Worm (Caenorhabditis elegans) whole organism, L4 larva: Measurements from ENCODE around the gene atgl-1.

Source experiments
- F10B5.3 ChIP-seq: sonication (generic microtip); optimal IDR thresholded peaks from 2 replicates; lab custom pipeline; 2016; ENCODE audit warnings: mild to moderate bottlenecking, missing genetic modification characterization, missing compliant biosample characterization
- F26F4.8 ChIP-seq: fragments of 200-800 bp; sonication (Bioruptor generic); conservative IDR thresholded peaks from 2 replicates; pipeline ENCODE4 v1.3.6; 2022; ENCODE audit warnings: missing genetic modification characterization, missing compliant biosample characterization
- T26A8.4 ChIP-seq: fragments of 200-800 bp; sonication (Bioruptor generic); IDR thresholded peaks from 2 replicates; pipeline ENCODE4 v1.3.6; 2022; ENCODE audit warnings: missing genetic modification characterization, missing compliant biosample characterization
- Y105C5A.15 ChIP-seq: fragments of 200-800 bp; sonication (Bioruptor generic); IDR thresholded peaks from 2 replicates; pipeline ENCODE4 v1.3.6; 2022; ENCODE audit warnings: missing genetic modification characterization, missing compliant biosample characterization
- Y48G9A.11 ChIP-seq: fragments of 200-800 bp; sonication (Bioruptor generic); IDR thresholded peaks from 2 replicates; pipeline ENCODE4 v1.3.6; 2022; ENCODE audit warnings: missing genetic modification reagents, missing genetic modification characterization, missing compliant biosample characterization
- Y5F2A.4 ChIP-seq: fragments of 200-800 bp; sonication (Bioruptor generic); optimal IDR thresholded peaks from 2 replicates; lab custom pipeline; 2018; ENCODE audit warnings: mild to moderate bottlenecking, missing genetic modification characterization, missing compliant biosample characterization
- aha-1 ChIP-seq: fragments of 150-350 bp; peaks from one replicate; lab custom pipeline; 2014; ENCODE audit warnings: missing biosample characterization, missing genetic modification characterization
- ama-1 ChIP-seq: fragments of 150-350 bp; optimal IDR thresholded peaks from 2 replicates; lab custom pipeline; 2014; ENCODE audit warnings: inconsistent platforms, mixed read lengths
- arid-1 ChIP-seq: fragments of 200-800 bp; sonication (Bioruptor generic); conservative IDR thresholded peaks from 2 replicates; pipeline ENCODE4 v1.3.6; 2022; ENCODE audit warnings: missing genetic modification reagents, missing genetic modification characterization, missing compliant biosample characterization
- attf-4 ChIP-seq: sonication (generic microtip); optimal IDR thresholded peaks from 3 replicates; lab custom pipeline; 2017; ENCODE audit warnings: missing biosample characterization, missing genetic modification characterization
- ceh-28 ChIP-seq: fragments of 150-350 bp; optimal IDR thresholded peaks from 2 replicates; lab custom pipeline; 2014; ENCODE audit warnings: missing biosample characterization, missing genetic modification reagents, missing genetic modification characterization
- ceh-62 ChIP-seq: sonication (generic microtip); optimal IDR thresholded peaks from 2 replicates; lab custom pipeline; 2017; ENCODE audit warnings: missing biosample characterization, missing genetic modification characterization
- cey-2 ChIP-seq: sonication (generic microtip); optimal IDR thresholded peaks from 3 replicates; lab custom pipeline; 2017; ENCODE audit warnings: missing genetic modification characterization, mild to moderate bottlenecking, missing compliant biosample characterization, antibody characterized with exemption, borderline replicate concordance; ENCODE audit not compliant: insufficient read depth
- ctbp-1 ChIP-seq: fragments of 200-800 bp; sonication (Bioruptor generic); IDR thresholded peaks from 2 replicates; pipeline ENCODE4 v1.3.6; 2022; ENCODE audit warnings: missing genetic modification reagents, missing genetic modification characterization, missing compliant biosample characterization
- daf-12 ChIP-seq: fragments of 150-350 bp; optimal IDR thresholded peaks from 2 replicates; lab custom pipeline; 2014; ENCODE audit warnings: missing biosample characterization, missing genetic modification reagents, missing genetic modification characterization
- daf-19 ChIP-seq: fragments of 200-800 bp; sonication (Bioruptor generic); conservative IDR thresholded peaks from 2 replicates; pipeline ENCODE4 v1.3.6; 2022; ENCODE audit warnings: missing genetic modification characterization, missing compliant biosample characterization
- dmd-9 ChIP-seq: fragments of 200-800 bp; sonication (Bioruptor generic); IDR thresholded peaks from 2 replicates; pipeline ENCODE4 v1.3.6; 2022; ENCODE audit warnings: missing genetic modification reagents, missing genetic modification characterization, missing compliant biosample characterization
- dpl-1 ChIP-seq: fragments of 150-350 bp; optimal IDR thresholded peaks from 2 replicates; lab custom pipeline; 2014; ENCODE audit warnings: missing biosample characterization, missing genetic modification reagents, missing genetic modification characterization
- fkh-10 ChIP-seq: fragments of 150-350 bp; optimal IDR thresholded peaks from 2 replicates; lab custom pipeline; 2014; ENCODE audit warnings: missing biosample characterization, missing genetic modification reagents, missing genetic modification characterization
- gei-8 ChIP-seq: fragments of 200-800 bp; sonication (Bioruptor generic); optimal IDR thresholded peaks from 2 replicates; lab custom pipeline; 2018; ENCODE audit warnings: mild to moderate bottlenecking, missing genetic modification characterization, missing compliant biosample characterization
- hlh-30 ChIP-seq: sonication (generic microtip); optimal IDR thresholded peaks from 2 replicates; lab custom pipeline; 2017; ENCODE audit warnings: antibody characterized with exemption, mild to moderate bottlenecking, missing genetic modification characterization, missing compliant biosample characterization; ENCODE audit not compliant: insufficient read depth
- hmg-1.1 ChIP-seq: fragments of 200-800 bp; sonication (Bioruptor generic); IDR thresholded peaks from 2 replicates; pipeline ENCODE4 v1.3.6; 2022; ENCODE audit warnings: missing genetic modification reagents, missing genetic modification characterization, missing compliant biosample characterization
- jun-1 ChIP-seq: fragments of 150-350 bp; optimal IDR thresholded peaks from 2 replicates; lab custom pipeline; 2014; ENCODE audit warnings: missing biosample characterization, missing genetic modification reagents, missing genetic modification characterization
- lin-13 ChIP-seq: fragments of 150-350 bp; optimal IDR thresholded peaks from 2 replicates; lab custom pipeline; 2014; ENCODE audit warnings: missing biosample characterization, missing genetic modification reagents, missing genetic modification characterization
- lin-15B ChIP-seq: fragments of 150-350 bp; sonication (generic microtip); optimal IDR thresholded peaks from 3 replicates; lab custom pipeline; 2014; ENCODE audit warnings: missing biosample characterization, missing genetic modification characterization
- lin-29 ChIP-seq: fragments of 200-800 bp; sonication (Bioruptor generic); IDR thresholded peaks from 2 replicates; pipeline ENCODE4 v1.3.6; 2022; ENCODE audit warnings: missing genetic modification reagents, missing genetic modification characterization, missing compliant biosample characterization
- lin-38 ChIP-seq: fragments of 200-800 bp; sonication (Bioruptor generic); IDR thresholded peaks from 2 replicates; pipeline ENCODE4 v1.3.6; 2022; ENCODE audit warnings: missing genetic modification reagents, missing genetic modification characterization, missing compliant biosample characterization
- lir-3 ChIP-seq: sonication (generic microtip); optimal IDR thresholded peaks from 2 replicates; lab custom pipeline; 2016; ENCODE audit warnings: mild to moderate bottlenecking, missing genetic modification characterization, missing compliant biosample characterization
- mdl-1 ChIP-seq, 2 experiments: fragments of 150-350 bp in 1 of 2; sonication (generic microtip) in 1 of 2; optimal IDR thresholded peaks; 2 replicates each; lab custom pipeline; 2014 to 2017; ENCODE audit warnings: missing biosample characterization in 2 of 2, missing genetic modification characterization in 2 of 2
- mdt-29 ChIP-seq: fragments of 200-800 bp; sonication (Bioruptor generic); IDR thresholded peaks from 2 replicates; pipeline ENCODE4 v1.3.6; 2022; ENCODE audit warnings: missing genetic modification reagents, missing genetic modification characterization, missing compliant biosample characterization
- mes-2 ChIP-seq: sonication (generic microtip); optimal IDR thresholded peaks from 2 replicates; lab custom pipeline; 2016; ENCODE audit warnings: missing genotype, mild to moderate bottlenecking, missing genetic modification characterization, missing compliant biosample characterization; ENCODE audit not compliant: poor library complexity, severe bottlenecking
- mxl-2 ChIP-seq: fragments of 200-800 bp; sonication (Bioruptor generic); conservative IDR thresholded peaks from 2 replicates; pipeline ENCODE4 v1.3.6; 2022; ENCODE audit warnings: missing genetic modification reagents, missing genetic modification characterization, missing compliant biosample characterization
- nhr-237 ChIP-seq: sonication (generic microtip); optimal IDR thresholded peaks from 2 replicates; lab custom pipeline; 2017; ENCODE audit warnings: missing biosample characterization, missing genetic modification characterization
- nhr-25 ChIP-seq: sonication (generic microtip); optimal IDR thresholded peaks from 2 replicates; lab custom pipeline; 2017; ENCODE audit warnings: missing genetic modification characterization, mild to moderate bottlenecking, missing compliant biosample characterization, antibody characterized with exemption, moderate library complexity, borderline replicate concordance; ENCODE audit not compliant: insufficient read depth
- nhr-28 ChIP-seq: fragments of 150-350 bp; optimal IDR thresholded peaks from 2 replicates; lab custom pipeline; 2014; ENCODE audit warnings: missing biosample characterization, missing genetic modification characterization
- nhr-41 ChIP-seq: fragments of 200-800 bp; sonication (Bioruptor generic); IDR thresholded peaks from 2 replicates; pipeline ENCODE4 v1.3.6; 2022; ENCODE audit warnings: missing genetic modification reagents, missing genetic modification characterization, missing compliant biosample characterization
- nhr-42 ChIP-seq: fragments of 200-800 bp; sonication (Bioruptor generic); IDR thresholded peaks from 2 replicates; pipeline ENCODE4 v1.3.6; 2022; ENCODE audit warnings: missing genetic modification characterization, missing compliant biosample characterization
- nhr-48 ChIP-seq: sonication (generic microtip); optimal IDR thresholded peaks from 2 replicates; lab custom pipeline; 2016; ENCODE audit warnings: mild to moderate bottlenecking, missing genetic modification characterization, missing compliant biosample characterization
- nhr-76 ChIP-seq: fragments of 150-350 bp; optimal IDR thresholded peaks from 2 replicates; lab custom pipeline; 2014; ENCODE audit warnings: missing biosample characterization, missing genetic modification characterization
- php-3 ChIP-seq: fragments of 200-800 bp; sonication (Bioruptor generic); IDR thresholded peaks from 2 replicates; pipeline ENCODE4 v1.3.6; 2022; ENCODE audit warnings: missing genetic modification reagents, missing genetic modification characterization, missing compliant biosample characterization
- pqm-1 ChIP-seq: sonication (generic microtip); optimal IDR thresholded peaks from 2 replicates; lab custom pipeline; 2017; ENCODE audit warnings: missing biosample characterization, missing genetic modification characterization
- saeg-2 ChIP-seq: fragments of 200-800 bp; sonication (Bioruptor generic); IDR thresholded peaks from 2 replicates; pipeline ENCODE4 v1.3.6; 2022; ENCODE audit warnings: missing genetic modification reagents, missing genetic modification characterization, missing compliant biosample characterization
- sdz-12 ChIP-seq: fragments of 200-800 bp; sonication (Bioruptor generic); optimal IDR thresholded peaks from 2 replicates; lab custom pipeline; 2018; ENCODE audit warnings: mild to moderate bottlenecking, missing genetic modification characterization, missing compliant biosample characterization
- snpc-4 ChIP-seq: fragments of 150-350 bp; optimal IDR thresholded peaks from 2 replicates; lab custom pipeline; 2014; ENCODE audit warnings: missing biosample characterization, missing genetic modification characterization
- spr-1 ChIP-seq: sonication (generic microtip); optimal IDR thresholded peaks from 2 replicates; lab custom pipeline; 2016; ENCODE audit warnings: mild to moderate bottlenecking, missing genetic modification characterization, missing compliant biosample characterization
- spr-3 ChIP-seq: fragments of 200-800 bp; sonication (Bioruptor generic); optimal IDR thresholded peaks from 2 replicates; lab custom pipeline; 2018; ENCODE audit warnings: mild to moderate bottlenecking, missing genetic modification characterization, missing compliant biosample characterization
- tag-97 ChIP-seq: fragments of 200-800 bp; sonication (Bioruptor generic); IDR thresholded peaks from 2 replicates; pipeline ENCODE4 v1.3.6; 2022; ENCODE audit warnings: missing genetic modification characterization, missing compliant biosample characterization
- zag-1 ChIP-seq: fragments of 150-350 bp; optimal IDR thresholded peaks from 2 replicates; lab custom pipeline; 2014; ENCODE audit warnings: missing biosample characterization, missing genetic modification characterization
- zfp-2 ChIP-seq: sonication (generic microtip); optimal IDR thresholded peaks from 2 replicates; lab custom pipeline; 2016; ENCODE audit warnings: mild to moderate bottlenecking, missing genetic modification characterization, missing compliant biosample characterization

The atgl-1 gene

DNA sequence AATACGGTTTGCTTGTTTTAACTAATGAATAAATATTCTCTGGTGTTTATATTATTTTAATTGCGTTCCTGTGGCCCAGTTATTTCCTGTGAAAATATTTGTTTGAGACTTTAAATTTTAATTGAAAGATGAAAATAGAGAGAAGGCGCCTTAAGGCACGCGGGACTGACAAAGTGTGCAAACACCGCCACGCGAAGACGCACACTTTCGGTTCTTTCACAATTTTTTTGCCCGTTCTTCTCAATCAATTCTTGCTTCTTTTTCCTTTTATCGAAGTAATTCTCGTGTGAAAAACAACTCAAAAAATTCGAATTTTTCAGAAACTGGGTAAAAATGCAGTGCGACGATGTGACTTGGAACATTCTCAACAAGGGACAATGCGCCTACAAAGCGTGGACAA is 40.1 kb downstream of the atgl-1 start, which contains the start of gene C16A3.6 (continued):
- TF ChIP-seq hmg-1.1 (GFP tag; lab: Robert Waterston, UW) (peak; percentile 54), dpl-1 (GFP tag; lab: Kevin White, UChicago) (no peak), gei-8 (no peak), ctbp-1 (no peak), hlh-30 (peak; percentile 75), nhr-42 (GFP tag; lab: Robert Waterston, UW) (no peak), arid-1 (GFP tag; lab: Robert Waterston, UW) (0 out of 2 replicates have a peak, but pooled peaks have one; percentile 33), zag-1 (tag; lab: Kevin White, UChicago) (no peak), spr-3 (GFP tag; lab: Kevin White, UChicago) (no peak), jun-1 (tag; lab: Kevin White, UChicago) (no peak), lin-38 (GFP tag; lab: Robert Waterston, UW) (peak; percentile 66), T26A8.4 (0 out of 2 replicates have a peak, but pooled peaks have one; percentile 31), fkh-10 (GFP tag; lab: Kevin White, UChicago) (no peak), mxl-2 (no peak), cey-2 (no peak), Y48G9A.11 (no peak), aha-1 (tag; lab: Kevin White, UChicago) (peak; percentile 1), F10B5.3 (tag; lab: Kevin White, UChicago) (no peak), mdl-1 (tag; optimal IDR thresholded peaks at IDR 0.05; lab: Kevin White, UChicago) (peak in 1 of 2 experiments; percentile 26)

DNA sequence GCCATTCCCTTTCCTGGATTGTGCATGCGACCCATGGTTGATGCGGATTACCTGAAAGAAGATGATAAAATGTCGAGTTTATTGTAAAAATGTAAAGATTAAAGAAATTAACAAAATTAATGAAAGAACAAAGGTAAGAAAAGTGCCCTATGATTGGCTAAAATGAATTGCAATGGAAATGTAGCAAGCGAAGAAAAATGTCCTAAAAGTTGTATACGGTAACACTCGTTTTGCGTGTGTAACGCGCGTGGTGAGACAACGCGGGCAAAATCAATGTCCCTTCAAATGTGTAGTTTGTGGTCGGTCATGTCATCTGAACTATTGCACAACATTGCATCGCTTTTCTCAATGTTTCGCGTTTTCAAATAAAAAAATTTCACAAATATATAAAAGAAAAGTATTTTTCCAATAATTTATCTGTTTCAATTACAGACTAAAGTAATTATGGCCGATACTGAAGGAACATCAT is 44.3 kb downstream of the atgl-1 start, which contains the start of the genes rps-13 and nfx-1:
TSS of gene rps-13 (minus strand) at position 51 of the 469 bp plus-strand sequence.
TSS of gene nfx-1 (plus strand) at position 433 of the 469 bp plus-strand sequence.
- TF ChIP-seq fkh-10 (GFP tag; lab: Kevin White, UChicago) (peak; percentile 32), saeg-2 (GFP tag; lab: Robert Waterston, UW) (no peak), snpc-4 (tag; lab: Kevin White, UChicago) (no peak), nhr-41 (GFP tag; lab: Robert Waterston, UW) (no peak), dpl-1 (GFP tag; lab: Kevin White, UChicago) (peak; percentile 73), Y105C5A.15 (GFP tag; lab: Robert Waterston, UW) (no peak), ceh-62 (tag; lab: Kevin White, UChicago) (no peak), nhr-237 (tag; lab: Kevin White, UChicago) (no peak), aha-1 (tag; lab: Kevin White, UChicago) (peak; percentile 100), nhr-25 (tag; lab: Kevin White, UChicago) (peak; percentile 68), lin-29 (no peak), ama-1 (no peak), tag-97 (GFP tag; lab: Robert Waterston, UW) (no peak), spr-1 (no peak), ceh-28 (tag; lab: Kevin White, UChicago) (peak; percentile 12), Y48G9A.11 (no peak), nhr-48 (tag; lab: Kevin White, UChicago) (no peak), T26A8.4 (no peak), dmd-9 (GFP tag; lab: Robert Waterston, UW) (no peak), hmg-1.1 (GFP tag; lab: Robert Waterston, UW) (peak; percentile 68), pqm-1 (tag; lab: Kevin White, UChicago) (peak; percentile 2), Y5F2A.4 (no peak), php-3 (GFP tag; lab: Robert Waterston, UW) (no peak), lin-15B (tag; lab: Kevin White, UChicago) (peak; percentile 18), mes-2 (tag; lab: Kevin White, UChicago) (peak; percentile 82), daf-19 (GFP tag; lab: Robert Waterston, UW) (no peak), ctbp-1 (no peak), lin-38 (GFP tag; lab: Robert Waterston, UW) (peak; percentile 57), F26F4.8 (no peak), gei-8 (no peak), lin-13 (GFP tag; lab: Kevin White, UChicago) (peak; percentile 78), daf-12 (tag; lab: Kevin White, UChicago) (no peak), nhr-76 (tag; lab: Kevin White, UChicago) (no peak), attf-4 (tag; lab: Kevin White, UChicago) (no peak), nhr-28 (tag; lab: Kevin White, UChicago) (peak; percentile 99), sdz-12 (no peak), zag-1 (tag; lab: Kevin White, UChicago) (no peak), mdt-29 (GFP tag; lab: Robert Waterston, UW) (no peak), lir-3 (no peak), zfp-2 (tag; lab: Kevin White, UChicago) (no peak)
